Worm (Caenorhabditis elegans) whole organism, young adult: ENCODE data around the gene K09E2.2.

Experiments used
- F22D6.2 ChIP-seq: sonication (generic microtip); optimal IDR thresholded peaks from 2 replicates; lab custom pipeline; 2016; ENCODE audit warnings: mild to moderate bottlenecking, missing genetic modification characterization, missing compliant biosample characterization
- F37B4.10 ChIP-seq: fragments of 200-800 bp; sonication (Bioruptor generic); IDR thresholded peaks from 2 replicates; pipeline ENCODE4 v1.3.6; 2022; ENCODE audit warnings: missing genetic modification characterization, missing compliant biosample characterization
- T07F8.4 ChIP-seq: sonication (generic microtip); optimal IDR thresholded peaks from 2 replicates; lab custom pipeline; 2016; ENCODE audit warnings: mild to moderate bottlenecking, missing genetic modification characterization, moderate library complexity, missing compliant biosample characterization
- Y56A3A.18 ChIP-seq: fragments of 200-800 bp; sonication (Bioruptor generic); IDR thresholded peaks from 2 replicates; pipeline ENCODE4 v1.3.6; 2022; ENCODE audit warnings: missing genetic modification reagents, missing genetic modification characterization, missing compliant biosample characterization
- Y79H2A.3 ChIP-seq: fragments of 200-800 bp; sonication (Bioruptor generic); conservative IDR thresholded peaks from 2 replicates; pipeline ENCODE4 v1.3.6; 2022; ENCODE audit warnings: missing genetic modification reagents, missing genetic modification characterization, missing compliant biosample characterization
- aptf-3 ChIP-seq: fragments of 200-800 bp; sonication (Bioruptor generic); IDR thresholded peaks from 2 replicates; pipeline ENCODE4 v1.3.6; 2022; ENCODE audit warnings: missing genetic modification characterization, missing compliant biosample characterization
- attf-6 ChIP-seq: fragments of 200-800 bp; sonication (Bioruptor generic); IDR thresholded peaks from 2 replicates; pipeline ENCODE4 v1.3.6; 2022; ENCODE audit warnings: missing genetic modification reagents, missing genetic modification characterization, missing compliant biosample characterization
- cebp-1 ChIP-seq, 2 experiments: fragments of 200-800 bp in 1 of 2; sonication (Bioruptor generic) in 1 of 2; sonication (generic microtip) in 1 of 2; IDR thresholded peaks in 1 of 2; optimal IDR thresholded peaks in 1 of 2; 2 replicates each; pipeline versions ENCODE4 v1.3.6 to Lab custom; 2017 to 2022; ENCODE audit warnings: missing compliant biosample characterization in 2 of 2, missing genetic modification characterization in 2 of 2, mild to moderate bottlenecking in 1 of 2, missing genetic modification reagents in 1 of 2, moderate library complexity in 1 of 2
- ceh-100 ChIP-seq: fragments of 200-800 bp; sonication (Bioruptor generic); IDR thresholded peaks from 2 replicates; pipeline ENCODE4 v1.3.6; 2022; ENCODE audit warnings: missing genetic modification reagents, missing genetic modification characterization, missing compliant biosample characterization
- ceh-58 ChIP-seq: fragments of 200-800 bp; sonication (Bioruptor generic); IDR thresholded peaks from 2 replicates; pipeline ENCODE4 v1.3.6; 2022; ENCODE audit warnings: missing genetic modification characterization, missing compliant biosample characterization
- dox-1 ChIP-seq: fragments of 200-800 bp; sonication (Bioruptor generic); IDR thresholded peaks from 2 replicates; pipeline ENCODE4 v1.3.6; 2022; ENCODE audit warnings: missing genetic modification reagents, missing genetic modification characterization, missing compliant biosample characterization
- dpff-1 ChIP-seq: sonication (generic microtip); optimal IDR thresholded peaks from 2 replicates; lab custom pipeline; 2017; ENCODE audit warnings: mild to moderate bottlenecking, missing genetic modification characterization, missing compliant biosample characterization
- egl-18 ChIP-seq: fragments of 200-800 bp; sonication (Bioruptor generic); IDR thresholded peaks from 2 replicates; pipeline ENCODE4 v1.3.6; 2022; ENCODE audit warnings: missing genetic modification reagents, missing genetic modification characterization, missing compliant biosample characterization
- egrh-3 ChIP-seq: fragments of 200-800 bp; sonication (Bioruptor generic); IDR thresholded peaks from 2 replicates; pipeline ENCODE4 v1.3.6; 2022; ENCODE audit warnings: missing genetic modification reagents, missing genetic modification characterization, missing compliant biosample characterization
- ekl-4 ChIP-seq: fragments of 200-800 bp; sonication (Bioruptor generic); IDR thresholded peaks from 2 replicates; pipeline ENCODE4 v1.3.6; 2022; ENCODE audit warnings: missing genetic modification reagents, missing genetic modification characterization, missing compliant biosample characterization
- hmg-1.2 ChIP-seq: fragments of 200-800 bp; sonication (Bioruptor generic); IDR thresholded peaks from 2 replicates; pipeline ENCODE4 v1.3.6; 2022; ENCODE audit warnings: missing genetic modification reagents, missing genetic modification characterization, missing compliant biosample characterization
- let-526 ChIP-seq: fragments of 200-800 bp; sonication (Bioruptor generic); IDR thresholded peaks from 2 replicates; pipeline ENCODE4 v1.3.6; 2022; ENCODE audit warnings: missing genetic modification reagents, missing genetic modification characterization, missing compliant biosample characterization
- lsy-27 ChIP-seq: sonication (generic microtip); optimal IDR thresholded peaks from 2 replicates; lab custom pipeline; 2017; ENCODE audit warnings: missing genetic modification characterization, mild to moderate bottlenecking, missing compliant biosample characterization, antibody characterized with exemption, missing genotype, borderline replicate concordance; ENCODE audit not compliant: insufficient read depth
- mxl-1 ChIP-seq: sonication (generic microtip); optimal IDR thresholded peaks from 2 replicates; lab custom pipeline; 2016; ENCODE audit warnings: missing genetic modification characterization, missing compliant biosample characterization
- nfya-1 ChIP-seq: sonication (generic microtip); optimal IDR thresholded peaks from 2 replicates; lab custom pipeline; 2017; ENCODE audit warnings: antibody characterized with exemption, missing compliant biosample characterization, missing genetic modification characterization, borderline replicate concordance; ENCODE audit not compliant: insufficient read depth
- nhr-27 ChIP-seq: fragments of 200-800 bp; sonication (Bioruptor generic); optimal IDR thresholded peaks from 2 replicates; lab custom pipeline; 2018; ENCODE audit warnings: mild to moderate bottlenecking, missing genetic modification characterization, moderate library complexity, missing compliant biosample characterization
- nhr-80 ChIP-seq: sonication (generic microtip); optimal IDR thresholded peaks from 2 replicates; lab custom pipeline; 2016; ENCODE audit warnings: missing genetic modification characterization, missing compliant biosample characterization
- sea-2 ChIP-seq: fragments of 200-800 bp; sonication (Bioruptor generic); IDR thresholded peaks from 2 replicates; pipeline ENCODE4 v1.3.6; 2022; ENCODE audit warnings: missing genetic modification characterization, missing compliant biosample characterization
- snpc-1.3 ChIP-seq: sonication (generic microtip); optimal IDR thresholded peaks from 2 replicates; lab custom pipeline; 2017; ENCODE audit warnings: missing genetic modification characterization, mild to moderate bottlenecking, missing compliant biosample characterization, antibody characterized with exemption, moderate library complexity, missing genotype, missing genetic modification reagents; ENCODE audit not compliant: insufficient read depth
- unc-62 ChIP-seq: fragments of 150-350 bp; optimal IDR thresholded peaks from 2 replicates; lab custom pipeline; 2014; ENCODE audit warnings: missing biosample characterization, missing genetic modification reagents, missing genetic modification characterization
- ztf-22 ChIP-seq: fragments of 200-800 bp; sonication (Bioruptor generic); optimal IDR thresholded peaks from 2 replicates; lab custom pipeline; 2018; ENCODE audit warnings: mild to moderate bottlenecking, missing genetic modification characterization, moderate library complexity, missing compliant biosample characterization
- ztf-26 ChIP-seq: sonication (generic microtip); optimal IDR thresholded peaks from 2 replicates; lab custom pipeline; 2017; ENCODE audit warnings: missing genetic modification characterization, missing compliant biosample characterization

K09E2.2 gene

DNA sequence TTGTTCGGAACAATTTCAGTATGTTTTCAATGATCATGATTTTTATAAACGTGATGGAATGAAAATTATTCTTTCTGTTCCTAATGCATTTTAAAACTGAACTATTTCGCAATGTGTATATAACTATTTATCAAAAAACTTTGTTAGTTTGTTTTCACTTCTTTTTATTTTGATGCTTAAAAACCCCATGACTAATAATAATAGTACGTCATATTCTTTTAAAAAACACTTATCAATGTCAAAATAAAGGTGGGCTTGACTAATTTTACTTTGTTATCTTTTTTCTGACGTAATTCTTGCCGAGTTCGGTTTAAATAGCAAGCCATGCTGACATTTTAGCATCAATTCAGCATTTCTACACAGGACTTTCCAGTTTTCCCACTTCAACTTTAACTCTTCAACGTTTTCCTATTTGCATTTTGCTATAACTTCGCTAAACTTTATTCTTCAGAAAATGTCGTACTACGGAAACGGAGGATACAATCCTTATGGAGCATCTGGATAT lies 38.3 kb downstream of the K09E2.2 start, which contains the start of gene F53A9.1:
Gene F53A9.1, plus strand, starts transcription at position 455 of the 505 bp plus-strand sequence.
- TF ChIP-seq F22D6.2 (tag; lab: Kevin White, UChicago) (no peak), dpff-1 (no peak), unc-62 (GFP tag; lab: Kevin White, UChicago) (peak; percentile 72), ekl-4 (no peak), T07F8.4 (tag; lab: Kevin White, UChicago) (no peak)

DNA sequence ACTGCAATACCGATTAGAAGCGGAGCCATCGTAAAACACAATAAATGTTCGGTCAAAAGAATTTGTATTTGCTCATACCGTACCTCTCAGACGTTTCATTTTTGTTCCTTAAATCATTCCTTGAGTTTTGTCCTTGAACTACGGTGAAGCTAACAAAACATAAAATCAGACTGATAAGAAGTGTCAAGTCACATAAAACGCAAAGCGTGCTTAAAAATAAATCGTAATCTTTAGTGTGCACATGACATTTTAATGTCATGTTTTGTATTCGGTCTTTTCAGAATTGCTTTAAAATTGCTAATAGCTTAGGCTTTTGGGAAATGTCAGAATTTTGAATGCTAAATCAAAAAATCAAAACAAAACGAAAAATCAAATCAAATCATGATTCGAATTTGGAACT lies 39.8 kb downstream of the K09E2.2 start:
- peak; percentile 72 for TF ChIP-seq nhr-80 (tag; lab: Kevin White, UChicago)
- no peak for TF ChIP-seq aptf-3 (GFP tag; lab: Robert Waterston, UW)
- peak; percentile 11 for TF ChIP-seq unc-62 (GFP tag; lab: Kevin White, UChicago)
- no peak for TF ChIP-seq ceh-58
- TF ChIP-seq snpc-1.3 (tag; lab: Kevin White, UChicago): no peak
- no peak for TF ChIP-seq sea-2 (GFP tag; lab: Robert Waterston, UW)
- no peak for TF ChIP-seq hmg-1.2 (GFP tag; lab: Robert Waterston, UW)
- TF ChIP-seq lsy-27 (tag; lab: Kevin White, UChicago): no peak
- no peak for TF ChIP-seq ztf-26 (tag; lab: Kevin White, UChicago)
- TF ChIP-seq cebp-1 (GFP tag; IDR thresholded peaks at IDR 0.05; lab: Robert Waterston, UW): no peak
- TF ChIP-seq cebp-1 (tag; optimal IDR thresholded peaks at IDR 0.05; lab: Kevin White, UChicago): peak; percentile 25
- no peak for TF ChIP-seq mxl-1 (tag; lab: Kevin White, UChicago)

DNA sequence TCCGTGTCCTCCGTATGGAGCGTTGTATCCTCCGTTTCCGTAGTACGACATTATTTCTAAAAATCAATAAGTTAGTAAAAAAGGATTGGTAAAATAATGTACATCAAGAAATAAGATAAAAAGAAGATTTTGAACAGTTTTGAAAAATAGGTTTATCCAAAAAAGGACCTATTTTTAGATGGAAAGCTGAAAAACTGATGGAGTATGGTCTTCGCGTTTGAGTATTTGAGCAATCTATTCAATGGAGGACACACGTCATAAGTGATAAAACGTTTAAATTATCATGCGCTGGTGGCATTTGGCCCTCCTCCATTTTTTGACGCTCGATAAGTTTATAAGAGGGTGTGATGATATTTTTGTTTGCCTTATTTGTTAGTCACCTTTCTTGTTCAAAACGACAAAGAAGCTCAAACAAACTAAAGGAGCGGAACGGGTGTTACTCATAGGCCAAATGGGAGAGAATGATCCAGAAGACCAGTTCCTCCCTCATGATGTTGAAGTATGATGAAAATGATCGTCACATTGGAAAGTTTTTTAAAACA lies 41.0 kb downstream of the K09E2.2 start, which contains the start of gene F53A9.6:
Gene F53A9.6, minus strand, starts transcription at position 51 of the 542 bp plus-strand sequence.
- TF ChIP-seq dox-1 (GFP tag; lab: Robert Waterston, UW) (no peak), nhr-80 (tag; lab: Kevin White, UChicago) (peak; percentile 4)

DNA sequence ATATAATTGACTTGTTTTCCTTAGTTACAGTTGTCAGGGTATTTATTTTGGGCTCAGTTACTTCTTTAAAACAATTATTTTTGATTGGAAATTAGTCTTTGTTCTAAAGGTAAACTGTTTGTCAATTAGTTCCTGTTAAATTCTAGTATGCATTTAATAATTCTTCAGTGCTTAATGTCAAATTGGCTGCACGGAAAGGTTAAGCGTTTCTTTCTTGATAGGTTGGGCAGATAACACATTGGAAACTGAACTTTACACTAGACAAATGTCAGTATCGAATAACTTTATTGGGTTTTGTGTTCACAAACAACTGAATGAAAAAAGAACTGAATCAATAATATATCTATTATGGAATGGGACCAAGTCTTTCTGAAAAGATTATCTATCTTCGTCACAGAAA lies 42.0 kb downstream of the K09E2.2 start:
- TF ChIP-seq ztf-22 (no peak), egl-18 (GFP tag; lab: Robert Waterston, UW) (no peak), nhr-80 (tag; lab: Kevin White, UChicago) (peak; percentile 5)

DNA sequence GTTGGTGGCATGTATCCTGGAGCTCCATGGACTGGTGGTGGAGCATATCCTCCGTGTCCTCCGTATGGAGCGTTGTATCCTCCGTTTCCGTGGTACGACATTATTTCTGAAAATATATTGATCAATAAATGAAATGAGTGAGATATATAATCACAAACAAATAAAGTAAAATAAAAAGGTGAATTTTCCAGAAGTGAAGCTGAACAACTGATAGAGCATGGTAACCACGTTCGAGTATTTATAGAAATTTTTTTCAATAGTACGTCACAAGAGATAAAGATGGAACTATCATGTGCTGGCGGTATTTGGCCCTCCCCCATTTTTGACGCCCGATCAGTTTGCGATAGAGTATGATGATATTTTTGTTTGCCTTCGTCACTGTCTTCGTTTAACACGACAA lies 44.0 kb downstream of the K09E2.2 start, which contains the start of gene F53A9.7:
Gene F53A9.7, minus strand, starts transcription at position 101 of the 400 bp plus-strand sequence.
- TF ChIP-seq attf-6 (no peak), F37B4.10 (GFP tag; lab: Robert Waterston, UW) (no peak), nfya-1 (tag; lab: Kevin White, UChicago) (no peak), nhr-27 (tag; lab: Kevin White, UChicago) (no peak)

DNA sequence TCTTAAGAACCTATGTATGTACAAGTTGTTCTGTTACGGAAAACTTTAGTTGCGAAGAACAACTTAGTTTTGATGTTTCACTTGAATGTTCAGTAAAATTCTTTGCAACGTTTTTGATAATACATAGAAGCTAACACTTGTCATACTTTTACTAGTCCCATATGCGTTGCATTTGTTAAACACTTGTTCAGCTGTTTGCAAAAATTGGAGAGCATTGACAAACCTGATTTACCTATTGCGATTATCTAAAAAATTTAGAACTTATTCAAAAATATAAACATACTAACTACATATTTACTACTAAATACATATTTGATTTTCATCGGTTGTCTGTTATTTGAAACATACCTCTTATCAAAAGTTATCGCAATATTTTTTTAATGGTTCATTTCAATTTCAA lies 45.3 kb downstream of the K09E2.2 start:
- TF ChIP-seq let-526 (GFP tag; lab: Robert Waterston, UW): 0 out of 2 replicates have a peak, but pooled peaks have one; percentile 63
- no peak for TF ChIP-seq cebp-1 (GFP tag; IDR thresholded peaks at IDR 0.05; lab: Robert Waterston, UW)
- peak; percentile 7 for TF ChIP-seq cebp-1 (tag; optimal IDR thresholded peaks at IDR 0.05; lab: Kevin White, UChicago)
- TF ChIP-seq ceh-100 (GFP tag; lab: Robert Waterston, UW): no peak
- TF ChIP-seq Y56A3A.18 (GFP tag; lab: Robert Waterston, UW): 0 out of 2 replicates have a peak, but pooled peaks have one; percentile 33
- no peak for TF ChIP-seq egrh-3
- TF ChIP-seq Y79H2A.3 (GFP tag; lab: Robert Waterston, UW): 0 out of 2 replicates have a peak, but pooled peaks have one; percentile 30
- TF ChIP-seq lsy-27 (tag; lab: Kevin White, UChicago): no peak
- TF ChIP-seq, all 124 proteins: peak for 4
